Worm (Caenorhabditis elegans): ENCODE results near the gene C34F6.12.

C34F6.12 gene

ce11 chrX:11185498-11185897, 41.0 kb downstream of the C34F6.12 start, which contains the start of gene gnrr-7:
Gene gnrr-7 (plus strand): TSS chrX:11185798.
- TF ChIP-seq ref-1 (GFP tag; conservative IDR thresholded peaks at IDR 0.05) (no peak), cog-1 (tag; optimal IDR thresholded peaks at IDR 0.05) (no peak), tab-1 (GFP tag; IDR thresholded peaks at IDR 0.05) (no peak), ztf-29 (GFP tag; IDR thresholded peaks at IDR 0.05) (no peak), flt-1 (GFP tag; IDR thresholded peaks at IDR 0.05) (no peak), klf-2 (GFP tag; conservative IDR thresholded peaks at IDR 0.05) (no peak), med-1 (GFP tag; optimal IDR thresholded peaks at IDR 0.05; ENCODE audit: insufficient read depth) (no peak), ztf-23 (GFP tag; IDR thresholded peaks at IDR 0.05) (no peak), T22C8.4 (GFP tag; IDR thresholded peaks at IDR 0.05) (no peak)

ce11 chrX:11178599-11178998, 47.9 kb downstream of the C34F6.12 start, which contains the start of gene gnrr-6:
Gene gnrr-6 (plus strand): TSS chrX:11178899.
- TF ChIP-seq cog-1 (tag; optimal IDR thresholded peaks at IDR 0.05) (no peak), med-1 (GFP tag; optimal IDR thresholded peaks at IDR 0.05; ENCODE audit: insufficient read depth) (no peak), ztf-23 (GFP tag; IDR thresholded peaks at IDR 0.05) (no peak)

Measured in whole organism, midembryonic.